Worm (Caenorhabditis elegans) whole organism, L1 larva: ENCODE data around the gene nstp-10.

Experiments
- C34B4.2 ChIP-seq: sonication (generic microtip); optimal IDR thresholded peaks from 2 replicates; lab custom pipeline; 2017; ENCODE audit warnings: mild to moderate bottlenecking, missing genetic modification characterization, missing compliant biosample characterization
- F16B12.6 ChIP-seq: fragments of 150-350 bp; optimal IDR thresholded peaks from 2 replicates; lab custom pipeline; 2014; ENCODE audit warnings: missing biosample characterization, missing genetic modification characterization
- Y116A8C.19 ChIP-seq: sonication (generic microtip); optimal IDR thresholded peaks from 2 replicates; lab custom pipeline; 2016; ENCODE audit warnings: missing compliant biosample characterization, missing genetic modification characterization, borderline replicate concordance
- aha-1 ChIP-seq: fragments of 150-350 bp; optimal IDR thresholded peaks from 2 replicates; lab custom pipeline; 2014; ENCODE audit warnings: missing biosample characterization, missing genetic modification characterization
- alr-1 ChIP-seq: fragments of 200-800 bp; sonication (Bioruptor generic); optimal IDR thresholded peaks from 2 replicates; lab custom pipeline; 2018; ENCODE audit warnings: borderline replicate concordance, mild to moderate bottlenecking, missing genetic modification characterization, missing compliant biosample characterization
- ama-1 ChIP-seq: fragments of 150-350 bp; optimal IDR thresholded peaks from 2 replicates; lab custom pipeline; 2014
- ceh-63 ChIP-seq: fragments of 200-800 bp; sonication (Bioruptor generic); optimal IDR thresholded peaks from 2 replicates; lab custom pipeline; 2018; ENCODE audit warnings: mild to moderate bottlenecking, missing genetic modification characterization, missing compliant biosample characterization
- dpl-1 ChIP-seq, 3 experiments: fragments of 150-350 bp in 2 of 3; sonication (generic microtip) in 1 of 3; optimal IDR thresholded peaks; 2 replicates each; lab custom pipeline; 2014 to 2017; ENCODE audit warnings: missing biosample characterization in 3 of 3, missing genetic modification characterization in 3 of 3, missing genetic modification reagents in 3 of 3
- dsc-1 ChIP-seq: sonication (generic microtip); optimal IDR thresholded peaks from 2 replicates; lab custom pipeline; 2016; ENCODE audit warnings: mild to moderate bottlenecking, missing genetic modification characterization, missing compliant biosample characterization
- efl-1 ChIP-seq, 4 experiments: fragments of 150-350 bp; optimal IDR thresholded peaks in 3 of 4; peaks in 1 of 4; 1 replicate in 1 of 4; 2 replicates in 3 of 4; lab custom pipeline; 2014; ENCODE audit warnings: missing biosample characterization in 2 of 4, missing genetic modification characterization in 2 of 4, missing genetic modification reagents in 2 of 4
- efl-3 ChIP-seq: fragments of 200-800 bp; sonication (Bioruptor generic); optimal IDR thresholded peaks from 2 replicates; lab custom pipeline; 2018; ENCODE audit warnings: mild to moderate bottlenecking, missing genetic modification characterization, missing compliant biosample characterization
- egl-13 ChIP-seq: sonication (generic microtip); optimal IDR thresholded peaks from 2 replicates; lab custom pipeline; 2016; ENCODE audit warnings: missing genotype, missing genetic modification reagents, missing genetic modification characterization, missing compliant biosample characterization
- egl-27 ChIP-seq, 2 experiments: fragments of 150-350 bp in 1 of 2; sonication (generic microtip); optimal IDR thresholded peaks; 3 replicates each; lab custom pipeline; 2017 to 2018; ENCODE audit warnings: missing biosample characterization in 2 of 2, missing genetic modification characterization in 2 of 2, missing genetic modification reagents in 2 of 2
- elt-2 ChIP-seq: sonication (generic microtip); optimal IDR thresholded peaks from 2 replicates; lab custom pipeline; 2016; ENCODE audit warnings: missing genetic modification characterization, mild to moderate bottlenecking, inconsistent platforms, missing compliant biosample characterization, missing genetic modification reagents
- elt-3 ChIP-seq, 6 experiments: fragments of 150-350 bp in 1 of 6; sonication (generic microtip); optimal IDR thresholded peaks; 2 replicates each; lab custom pipeline; 2017 to 2018; ENCODE audit warnings: missing biosample characterization in 6 of 6, missing genetic modification characterization in 6 of 6, inconsistent platforms in 1 of 6
- ets-5 ChIP-seq: fragments of 200-800 bp; sonication (Bioruptor generic); IDR thresholded peaks from 2 replicates; pipeline ENCODE4 v1.3.6; 2022; ENCODE audit warnings: missing genetic modification characterization, missing compliant biosample characterization
- fkh-4 ChIP-seq: sonication (generic microtip); optimal IDR thresholded peaks from 2 replicates; lab custom pipeline; 2016; ENCODE audit warnings: missing compliant biosample characterization, missing genetic modification characterization, borderline replicate concordance
- fkh-8 ChIP-seq: sonication (generic microtip); optimal IDR thresholded peaks from 2 replicates; lab custom pipeline; 2016; ENCODE audit warnings: mild to moderate bottlenecking, missing genetic modification characterization, missing compliant biosample characterization
- hlh-17 ChIP-seq: fragments of 200-800 bp; sonication (Bioruptor generic); optimal IDR thresholded peaks from 2 replicates; lab custom pipeline; 2018; ENCODE audit warnings: missing genetic modification characterization, mild to moderate bottlenecking, missing compliant biosample characterization, moderate library complexity, borderline replicate concordance
- hpl-2 ChIP-seq: fragments of 150-350 bp; optimal IDR thresholded peaks from 2 replicates; lab custom pipeline; 2014; ENCODE audit warnings: missing biosample characterization, missing genetic modification reagents, missing genetic modification characterization
- irx-1 ChIP-seq: sonication (generic microtip); optimal IDR thresholded peaks from 2 replicates; lab custom pipeline; 2016; ENCODE audit warnings: missing genetic modification characterization, missing compliant biosample characterization
- jun-1 ChIP-seq: fragments of 150-350 bp; optimal IDR thresholded peaks from 2 replicates; lab custom pipeline; 2014; ENCODE audit warnings: missing biosample characterization, missing genetic modification reagents, missing genetic modification characterization
- lin-14 ChIP-seq: fragments of 200-800 bp; sonication (Bioruptor generic); optimal IDR thresholded peaks from 2 replicates; lab custom pipeline; 2018; ENCODE audit warnings: mild to moderate bottlenecking, missing genetic modification characterization, moderate library complexity, missing compliant biosample characterization
- lin-15B ChIP-seq: fragments of 150-350 bp; sonication (generic microtip); optimal IDR thresholded peaks from 3 replicates; lab custom pipeline; 2014; ENCODE audit warnings: missing biosample characterization, missing genetic modification characterization
- lin-35 ChIP-seq, 2 experiments: fragments of 150-350 bp; optimal IDR thresholded peaks; 2 replicates each; lab custom pipeline; 2014; ENCODE audit warnings: missing biosample characterization in 2 of 2, missing genetic modification characterization in 2 of 2, missing genetic modification reagents in 2 of 2
- lin-39 ChIP-seq: fragments of 150-350 bp; optimal IDR thresholded peaks from 2 replicates; lab custom pipeline; 2014; ENCODE audit warnings: missing biosample characterization, missing genetic modification reagents, missing genetic modification characterization
- lsy-2 ChIP-seq, 2 experiments: fragments of 150-350 bp; optimal IDR thresholded peaks; 2 replicates each; lab custom pipeline; 2014; ENCODE audit warnings: missing biosample characterization in 2 of 2, missing genetic modification characterization in 2 of 2
- mab-9 ChIP-seq: fragments of 200-800 bp; sonication (Bioruptor generic); IDR thresholded peaks from 2 replicates; pipeline ENCODE4 v1.3.6; 2022; ENCODE audit warnings: missing genetic modification reagents, missing genetic modification characterization, missing compliant biosample characterization
- mdl-1 ChIP-seq, 2 experiments: fragments of 150-350 bp; optimal IDR thresholded peaks; 2 replicates each; lab custom pipeline; 2014 to 2017; ENCODE audit warnings: missing biosample characterization in 2 of 2, missing genetic modification characterization in 2 of 2, inconsistent platforms in 1 of 2
- mef-2 ChIP-seq: fragments of 150-350 bp; optimal IDR thresholded peaks from 2 replicates; lab custom pipeline; 2014; ENCODE audit warnings: missing biosample characterization, missing genetic modification characterization
- nhr-11 ChIP-seq: fragments of 150-350 bp; optimal IDR thresholded peaks from 2 replicates; lab custom pipeline; 2014; ENCODE audit warnings: missing biosample characterization, missing genetic modification characterization
- nhr-12 ChIP-seq: sonication (generic microtip); optimal IDR thresholded peaks from 2 replicates; lab custom pipeline; 2017; ENCODE audit warnings: missing biosample characterization, missing genetic modification characterization
- nhr-20 ChIP-seq: sonication (generic microtip); optimal IDR thresholded peaks from 2 replicates; lab custom pipeline; 2016; ENCODE audit warnings: mild to moderate bottlenecking, missing genetic modification characterization, missing compliant biosample characterization
- nhr-237 ChIP-seq: fragments of 150-350 bp; optimal IDR thresholded peaks from 2 replicates; lab custom pipeline; 2014; ENCODE audit warnings: missing biosample characterization, missing genetic modification characterization
- nhr-28 ChIP-seq: fragments of 150-350 bp; optimal IDR thresholded peaks from 2 replicates; lab custom pipeline; 2014; ENCODE audit warnings: missing biosample characterization, missing genetic modification characterization
- nhr-77 ChIP-seq: fragments of 150-350 bp; optimal IDR thresholded peaks from 2 replicates; lab custom pipeline; 2014; ENCODE audit warnings: missing biosample characterization, missing genetic modification characterization
- nhr-85 ChIP-seq: sonication (generic microtip); peaks from one replicate; lab custom pipeline; 2016; ENCODE audit warnings: missing genetic modification characterization, inconsistent platforms, missing compliant biosample characterization
- pag-3 ChIP-seq: sonication (generic microtip); optimal IDR thresholded peaks from 2 replicates; lab custom pipeline; 2017; ENCODE audit warnings: missing genetic modification characterization, mild to moderate bottlenecking, missing compliant biosample characterization, antibody characterized with exemption, borderline replicate concordance; ENCODE audit not compliant: insufficient read depth
- pqm-1 ChIP-seq: sonication (generic microtip); optimal IDR thresholded peaks from 3 replicates; lab custom pipeline; 2017; ENCODE audit warnings: missing biosample characterization, missing genetic modification characterization
- rnt-1 ChIP-seq: sonication (generic microtip); optimal IDR thresholded peaks from 2 replicates; lab custom pipeline; 2016; ENCODE audit warnings: mild to moderate bottlenecking, missing genetic modification characterization, moderate library complexity, missing compliant biosample characterization
- snpc-4 ChIP-seq: fragments of 150-350 bp; optimal IDR thresholded peaks from 2 replicates; lab custom pipeline; 2014; ENCODE audit warnings: missing biosample characterization, missing genetic modification characterization
- sox-4 ChIP-seq: sonication (generic microtip); optimal IDR thresholded peaks from 2 replicates; lab custom pipeline; 2016; ENCODE audit warnings: missing genetic modification characterization, missing compliant biosample characterization
- sptf-1 ChIP-seq: fragments of 150-350 bp; optimal IDR thresholded peaks from 2 replicates; lab custom pipeline; 2014; ENCODE audit warnings: missing biosample characterization, missing genetic modification characterization
- tbx-2 ChIP-seq: sonication (generic microtip); optimal IDR thresholded peaks from 2 replicates; lab custom pipeline; 2016; ENCODE audit warnings: missing genetic modification characterization, missing compliant biosample characterization
- tlp-1 ChIP-seq: fragments of 150-350 bp; optimal IDR thresholded peaks from 2 replicates; lab custom pipeline; 2014; ENCODE audit warnings: missing biosample characterization, missing genetic modification characterization
- unc-62 ChIP-seq: fragments of 150-350 bp; optimal IDR thresholded peaks from 2 replicates; lab custom pipeline; 2014; ENCODE audit warnings: missing biosample characterization, missing genetic modification reagents, missing genetic modification characterization
- unc-86 ChIP-seq: sonication (generic microtip); optimal IDR thresholded peaks from 2 replicates; lab custom pipeline; 2016; ENCODE audit warnings: missing genetic modification characterization, missing compliant biosample characterization
- unc-98 ChIP-seq: fragments of 200-800 bp; sonication (Bioruptor generic); IDR thresholded peaks from 2 replicates; pipeline ENCODE4 v1.3.6; 2022; ENCODE audit warnings: missing genetic modification characterization, missing compliant biosample characterization
- vab-15 ChIP-seq: sonication (generic microtip); optimal IDR thresholded peaks from 2 replicates; lab custom pipeline; 2017; ENCODE audit warnings: missing genotype, mild to moderate bottlenecking, missing genetic modification characterization, missing compliant biosample characterization
- zag-1 ChIP-seq: fragments of 150-350 bp; optimal IDR thresholded peaks from 2 replicates; lab custom pipeline; 2014; ENCODE audit warnings: missing biosample characterization, missing genetic modification characterization
- ztf-11 ChIP-seq, 2 experiments: sonication (generic microtip); optimal IDR thresholded peaks; 2 replicates each; lab custom pipeline; 2016 to 2017; ENCODE audit warnings: missing genetic modification characterization in 2 of 2, missing biosample characterization in 1 of 2, missing compliant biosample characterization in 1 of 2

nstp-10 gene

ce11 chrV:9503152-9503817, 46.4 kb downstream of the nstp-10 start:
- peak; percentile 81 for TF ChIP-seq lin-14 (GFP tag; lab: Kevin White, UChicago)
- TF ChIP-seq elt-2: peak; percentile 68
- TF ChIP-seq nhr-77 (tag; lab: Kevin White, UChicago): peak; percentile 65
- no peak for TF ChIP-seq nhr-12
- no peak for TF ChIP-seq efl-3 (GFP tag; lab: Kevin White, UChicago)
- TF ChIP-seq tlp-1: no peak
- TF ChIP-seq mef-2 (tag; lab: Kevin White, UChicago): no peak
- no peak for TF ChIP-seq egl-27 (tag; optimal IDR thresholded peaks at IDR 0.05; lab: Kevin White, UChicago)
- TF ChIP-seq dpl-1 (GFP tag; optimal IDR thresholded peaks at IDR 0.05; lab: Kevin White, UChicago): peak; percentile 12 to 51 (median 49)
- no peak for TF ChIP-seq hlh-17 (GFP tag; lab: Kevin White, UChicago)
- TF ChIP-seq irx-1 (tag; lab: Kevin White, UChicago): peak; percentile 70
- TF ChIP-seq nhr-237 (tag; lab: Kevin White, UChicago): no peak
- no peak for TF ChIP-seq nhr-11 (tag; lab: Kevin White, UChicago)
- TF ChIP-seq F16B12.6 (tag; lab: Kevin White, UChicago): peak; percentile 6
- no peak for TF ChIP-seq zag-1 (tag; lab: Kevin White, UChicago)
- TF ChIP-seq vab-15 (tag; lab: Kevin White, UChicago): no peak
- peak in 1 of 2 experiments; percentile 76 for TF ChIP-seq mdl-1 (tag; optimal IDR thresholded peaks at IDR 0.05; lab: Kevin White, UChicago)
- no peak for TF ChIP-seq alr-1 (tag; lab: Kevin White, UChicago)
- peak; percentile 68 for TF ChIP-seq fkh-8 (tag; lab: Kevin White, UChicago)
- TF ChIP-seq pqm-1 (tag; lab: Kevin White, UChicago): no peak
- TF ChIP-seq hpl-2 (GFP tag; lab: Kevin White, UChicago): no peak
- TF ChIP-seq ceh-63 (GFP tag; lab: Kevin White, UChicago): no peak
- peak; percentile 43; the same call in 1 of the 2 replicates for TF ChIP-seq unc-98 (GFP tag; lab: Robert Waterston, UW)
- TF ChIP-seq ama-1 (lab: Kevin White, UChicago): peak; percentile 5
- TF ChIP-seq nhr-20 (tag; lab: Kevin White, UChicago): peak; percentile 81
- TF ChIP-seq nhr-28 (tag; lab: Kevin White, UChicago): no peak
- TF ChIP-seq lin-35 (GFP tag; optimal IDR thresholded peaks at IDR 0.05; lab: Kevin White, UChicago): peak; percentile 61
- TF ChIP-seq fkh-4: no peak
- peak; percentile 33 for TF ChIP-seq sox-4
- no peak for TF ChIP-seq pag-3 (tag; lab: Kevin White, UChicago)
- TF ChIP-seq efl-1 (optimal IDR thresholded peaks at IDR 0.05; lab: Kevin White, UChicago): peak; percentile 54 to 57
- peak; percentile 34 to 95 for TF ChIP-seq efl-1 (GFP tag; optimal IDR thresholded peaks at IDR 0.05 in 1 of 2; lab: Kevin White, UChicago)
- no peak for TF ChIP-seq lin-15B (tag; lab: Kevin White, UChicago)
- peak; percentile 18 for TF ChIP-seq lin-39
- TF ChIP-seq ets-5 (GFP tag; lab: Robert Waterston, UW): no peak
- peak; percentile 67 for TF ChIP-seq egl-13 (tag; lab: Kevin White, UChicago)
- peak; percentile 10 for TF ChIP-seq jun-1 (tag; lab: Kevin White, UChicago)
- TF ChIP-seq mab-9 (GFP tag; lab: Robert Waterston, UW): peak; percentile 60
- TF ChIP-seq unc-62 (GFP tag; lab: Kevin White, UChicago): no peak
- TF ChIP-seq rnt-1: peak; percentile 77
- peak; percentile 95 for TF ChIP-seq snpc-4 (tag; lab: Kevin White, UChicago)
- no peak for TF ChIP-seq sptf-1 (tag; lab: Kevin White, UChicago)
- TF ChIP-seq C34B4.2 (tag; lab: Kevin White, UChicago): no peak
- no peak for TF ChIP-seq aha-1 (tag; lab: Kevin White, UChicago)
- TF ChIP-seq tbx-2 (tag; lab: Kevin White, UChicago): peak; percentile 75
- TF ChIP-seq dsc-1 (tag; lab: Kevin White, UChicago): peak; percentile 81
- TF ChIP-seq lsy-2 (tag; optimal IDR thresholded peaks at IDR 0.05; lab: Kevin White, UChicago): peak; percentile 56 to 71
- TF ChIP-seq Y116A8C.19 (tag; lab: Kevin White, UChicago): no peak
- TF ChIP-seq nhr-85 (tag; lab: Kevin White, UChicago): peak; percentile 83
- peak in 1 of 2 experiments; percentile 15 for TF ChIP-seq ztf-11 (tag; optimal IDR thresholded peaks at IDR 0.05; lab: Kevin White, UChicago)
- TF ChIP-seq unc-86 (tag; lab: Kevin White, UChicago): peak; percentile 66
- TF ChIP-seq elt-3 (tag; optimal IDR thresholded peaks at IDR 0.05; lab: Kevin White, UChicago): peak in 2 of 6 experiments; percentile 18 to 45
